Worm (Caenorhabditis elegans) whole organism, midembryonic: ENCODE measurements around the gene C07G3.10.

Experiments
- T22C8.4 ChIP-seq: fragments of 200-800 bp; sonication (Bioruptor generic); IDR thresholded peaks from 2 replicates; pipeline ENCODE4 v1.3.6; 2022; ENCODE audit warnings: missing genetic modification characterization, missing compliant biosample characterization
- cog-1 ChIP-seq: sonication (generic microtip); optimal IDR thresholded peaks from 2 replicates; lab custom pipeline; 2016; ENCODE audit warnings: missing genetic modification characterization, missing compliant biosample characterization
- flt-1 ChIP-seq: fragments of 200-800 bp; sonication (Bioruptor generic); IDR thresholded peaks from 2 replicates; pipeline ENCODE4 v1.3.6; 2022; ENCODE audit warnings: missing genetic modification characterization, missing compliant biosample characterization
- med-1 ChIP-seq: sonication (generic microtip); optimal IDR thresholded peaks from 2 replicates; lab custom pipeline; 2017; ENCODE audit warnings: missing genetic modification characterization, mild to moderate bottlenecking, missing compliant biosample characterization, antibody characterized with exemption, missing genetic modification reagents; ENCODE audit not compliant: insufficient read depth
- ref-1 ChIP-seq: fragments of 200-800 bp; sonication (Bioruptor generic); conservative IDR thresholded peaks from 2 replicates; pipeline ENCODE4 v1.3.6; 2022; ENCODE audit warnings: missing genetic modification reagents, missing genetic modification characterization, missing compliant biosample characterization
- tab-1 ChIP-seq: fragments of 200-800 bp; sonication (Bioruptor generic); IDR thresholded peaks from 2 replicates; pipeline ENCODE4 v1.3.6; 2022; ENCODE audit warnings: missing genetic modification characterization, missing compliant biosample characterization
- ztf-23 ChIP-seq: fragments of 200-800 bp; sonication (Bioruptor generic); IDR thresholded peaks from 2 replicates; pipeline ENCODE4 v1.3.6; 2022; ENCODE audit warnings: missing genetic modification reagents, missing genetic modification characterization, missing compliant biosample characterization
- ztf-29 ChIP-seq: fragments of 200-800 bp; sonication (Bioruptor generic); IDR thresholded peaks from 2 replicates; pipeline ENCODE4 v1.3.6; 2022; ENCODE audit warnings: missing genetic modification reagents, missing genetic modification characterization, missing compliant biosample characterization

DNA sequence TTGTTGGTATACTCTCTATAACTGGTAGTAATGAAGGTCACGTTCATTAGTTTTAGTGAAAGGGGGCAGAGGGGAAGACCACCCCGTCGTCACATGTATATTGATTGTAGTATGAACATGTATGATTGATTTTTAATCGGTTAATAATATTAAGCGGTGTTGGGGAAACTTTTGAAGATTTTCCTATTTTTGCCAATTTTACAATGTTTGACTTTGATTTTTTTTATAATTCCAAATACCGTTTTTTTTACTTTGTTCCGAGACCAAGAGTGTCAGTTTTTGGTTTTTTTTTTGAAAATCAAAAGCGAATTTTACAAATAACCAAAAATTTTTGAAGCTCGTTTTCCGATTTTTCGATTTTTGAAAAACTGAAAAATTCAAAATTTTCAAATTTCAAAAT, 33.2 kb downstream of the C07G3.10 start, which contains the start of gene nhr-221:
- TF ChIP-seq flt-1 (GFP tag; lab: Robert Waterston, UW) (no peak), cog-1 (tag; lab: Kevin White, UChicago) (no peak), ztf-29 (GFP tag; lab: Robert Waterston, UW) (no peak), med-1 (GFP tag; lab: Kevin White, UChicago) (no peak), tab-1 (GFP tag; lab: Robert Waterston, UW) (no peak), ref-1 (GFP tag; lab: Robert Waterston, UW) (no peak), T22C8.4 (GFP tag; lab: Robert Waterston, UW) (no peak), ztf-23 (GFP tag; lab: Robert Waterston, UW) (no peak)
